Fruit fly (Drosophila melanogaster) whole organism, prepupa: ENCODE results near the gene HipHop.

Experiments used
- CG15336 ChIP-seq: fragments of 200-800 bp; sonication (Bioruptor generic); IDR thresholded peaks from 2 replicates; pipeline ENCODE4 v1.3.6; 2022; ENCODE audit warnings: missing biosample characterization, missing genetic modification characterization
- CG6792 ChIP-seq: fragments of 200-800 bp; sonication (Bioruptor generic); optimal IDR thresholded peaks from 3 replicates; lab custom pipeline; 2016; ENCODE audit warnings: missing biosample characterization, missing genetic modification characterization
- Hr39 ChIP-seq: fragments of 200-800 bp; sonication (Bioruptor generic); optimal IDR thresholded peaks from 2 replicates; lab custom pipeline; 2016; ENCODE audit warnings: missing biosample characterization, missing genetic modification characterization
- Smox ChIP-seq: fragments of 200-800 bp; sonication (Bioruptor generic); optimal IDR thresholded peaks from 3 replicates; lab custom pipeline; 2016; ENCODE audit warnings: missing biosample characterization, missing genetic modification characterization
- Sox102F ChIP-seq: fragments of 200-800 bp; sonication (Bioruptor generic); optimal IDR thresholded peaks from 2 replicates; lab custom pipeline; 2016; ENCODE audit warnings: missing biosample characterization, mild to moderate bottlenecking, missing genetic modification characterization
- fd85E ChIP-seq: fragments of 200-800 bp; sonication (Bioruptor generic); optimal IDR thresholded peaks from 3 replicates; lab custom pipeline; 2016; ENCODE audit warnings: missing biosample characterization, missing genetic modification characterization
- lz ChIP-seq: fragments of 200-800 bp; sonication (Bioruptor generic); optimal IDR thresholded peaks from 3 replicates; lab custom pipeline; 2016; ENCODE audit warnings: missing biosample characterization, missing genetic modification characterization
- net ChIP-seq: fragments of 200-800 bp; sonication (Bioruptor generic); optimal IDR thresholded peaks from 3 replicates; lab custom pipeline; 2016; ENCODE audit warnings: missing biosample characterization, missing genetic modification characterization
- svp ChIP-seq: fragments of 200-800 bp; sonication (Bioruptor generic); peaks from one replicate; lab custom pipeline; 2016; ENCODE audit warnings: missing biosample characterization, missing genetic modification characterization

DNA sequence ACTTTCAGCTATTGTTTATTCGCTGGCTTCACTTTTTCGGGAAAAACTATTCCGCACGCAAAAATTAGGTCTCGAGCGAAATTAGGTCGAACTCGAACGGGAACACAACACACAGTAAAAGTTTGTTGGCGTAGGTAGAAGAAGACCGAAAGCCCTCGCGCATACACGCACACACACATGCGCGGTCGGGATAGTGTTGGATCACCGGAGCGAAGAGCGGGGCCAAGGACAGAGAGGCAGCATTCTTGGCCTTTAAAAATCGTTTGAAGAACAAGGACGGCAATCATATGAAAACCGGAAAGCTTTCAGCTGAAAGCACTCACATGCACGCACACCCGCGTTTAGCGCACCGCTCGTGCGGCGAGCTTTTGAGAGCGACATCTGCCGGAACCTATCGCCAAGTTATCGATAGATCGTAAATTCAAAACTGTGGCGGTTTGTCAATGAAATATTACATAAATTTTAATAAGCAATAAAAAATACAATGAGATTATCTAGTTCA lies 19.7 kb upstream of the HipHop start, which contains the start of gene ftz-f1:
- TF ChIP-seq CG15336, result peak; percentile 45; the same call in 1 of the 2 replicates
- no peak for TF ChIP-seq Smox
- no peak for TF ChIP-seq Sox102F (GFP tag; lab: Kevin White, UChicago)
- TF ChIP-seq CG6792 (GFP tag; lab: Kevin White, UChicago), result no peak
- TF ChIP-seq net (GFP tag; lab: Kevin White, UChicago), result no peak
- TF ChIP-seq svp (GFP tag; lab: Kevin White, UChicago), result peak; percentile 95
- no peak for TF ChIP-seq fd85E (GFP tag; lab: Kevin White, UChicago)
- TF ChIP-seq lz, result no peak
- no peak for TF ChIP-seq Hr39 (GFP tag; lab: Kevin White, UChicago)
